Fruit fly (Drosophila melanogaster) whole organism, pupa: ENCODE measurements around the gene sti.

ENCODE experiments used
- CG10348 ChIP-seq: fragments of 200-800 bp; sonication (Bioruptor generic); IDR thresholded peaks from 2 replicates; pipeline ENCODE4 v1.3.6; 2022; ENCODE audit warnings: missing biosample characterization, missing genetic modification characterization
- CG12605 ChIP-seq: fragments of 200-800 bp; sonication (Bioruptor generic); IDR thresholded peaks from 2 replicates; pipeline ENCODE4 v1.3.6; 2022; ENCODE audit warnings: missing biosample characterization, missing genetic modification characterization
- CG13204 ChIP-seq: fragments of 200-800 bp; sonication (Bioruptor generic); optimal IDR thresholded peaks from 2 replicates; lab custom pipeline; 2018; ENCODE audit warnings: missing biosample characterization, mild to moderate bottlenecking, missing genetic modification characterization, moderate library complexity
- CG14655 ChIP-seq: fragments of 200-800 bp; sonication (Bioruptor generic); optimal IDR thresholded peaks from 3 replicates; lab custom pipeline; 2017; ENCODE audit warnings: mild to moderate bottlenecking, missing biosample characterization, missing genetic modification reagents, missing genetic modification characterization
- CG15710 ChIP-seq: fragments of 200-800 bp; sonication (Bioruptor generic); optimal IDR thresholded peaks from 2 replicates; lab custom pipeline; 2018; ENCODE audit warnings: missing biosample characterization, mild to moderate bottlenecking, missing genetic modification characterization, moderate library complexity
- CG17806 ChIP-seq: fragments of 200-800 bp; sonication (Bioruptor generic); optimal IDR thresholded peaks from 2 replicates; lab custom pipeline; 2018; ENCODE audit warnings: missing biosample characterization, mild to moderate bottlenecking, missing genetic modification characterization, moderate library complexity
- CG32121 ChIP-seq: fragments of 200-800 bp; sonication (Bioruptor generic); IDR thresholded peaks from 2 replicates; pipeline ENCODE4 v1.3.6; 2022; ENCODE audit warnings: missing biosample characterization, missing genetic modification characterization
- CG34367 ChIP-seq: fragments of 200-800 bp; sonication (Bioruptor generic); optimal IDR thresholded peaks from 2 replicates; lab custom pipeline; 2018; ENCODE audit warnings: missing biosample characterization, mild to moderate bottlenecking, missing genetic modification characterization
- CG4496 ChIP-seq: fragments of 200-800 bp; sonication (Bioruptor generic); IDR thresholded peaks from 3 replicates; pipeline ENCODE4 v1.3.6; 2022; ENCODE audit warnings: missing biosample characterization, missing genetic modification characterization
- CG8159 ChIP-seq: fragments of 200-800 bp; sonication (Bioruptor generic); optimal IDR thresholded peaks from 3 replicates; lab custom pipeline; 2018; ENCODE audit warnings: missing biosample characterization, mild to moderate bottlenecking, missing genetic modification characterization, moderate library complexity
- CG8301 ChIP-seq: fragments of 200-800 bp; sonication (Bioruptor generic); optimal IDR thresholded peaks from 2 replicates; lab custom pipeline; 2018; ENCODE audit warnings: missing biosample characterization, mild to moderate bottlenecking, missing genetic modification characterization
- CG9948 ChIP-seq: fragments of 200-800 bp; sonication (Bioruptor generic); optimal IDR thresholded peaks from 2 replicates; lab custom pipeline; 2018; ENCODE audit warnings: missing biosample characterization, mild to moderate bottlenecking, missing genetic modification characterization, moderate library complexity
- D1 ChIP-seq: fragments of 200-800 bp; sonication (Bioruptor generic); optimal IDR thresholded peaks from 2 replicates; lab custom pipeline; 2018; ENCODE audit warnings: missing biosample characterization, mild to moderate bottlenecking, missing genetic modification characterization, moderate library complexity
- EcR ChIP-seq: fragments of 200-800 bp; sonication (Bioruptor generic); optimal IDR thresholded peaks from 3 replicates; lab custom pipeline; 2019; ENCODE audit warnings: missing biosample characterization, missing genetic modification characterization, mild to moderate bottlenecking, moderate library complexity, missing genetic modification reagents
- Ets98B ChIP-seq: fragments of 200-800 bp; sonication (Bioruptor generic); IDR thresholded peaks from 2 replicates; pipeline ENCODE4 v1.3.6; 2022; ENCODE audit warnings: missing biosample characterization, missing genetic modification characterization
- Pif1A ChIP-seq: fragments of 200-800 bp; sonication (Bioruptor generic); optimal IDR thresholded peaks from 3 replicates; lab custom pipeline; 2016; ENCODE audit warnings: missing biosample characterization, missing genetic modification characterization
- Pif1B ChIP-seq: fragments of 200-800 bp; sonication (Bioruptor generic); optimal IDR thresholded peaks from 3 replicates; lab custom pipeline; 2016; ENCODE audit warnings: missing biosample characterization, missing genetic modification characterization
- Snoo ChIP-seq: fragments of 200-800 bp; sonication (Bioruptor generic); optimal IDR thresholded peaks from 3 replicates; lab custom pipeline; 2017; ENCODE audit warnings: missing biosample characterization, mild to moderate bottlenecking, missing genetic modification characterization, inconsistent platforms
- fd96Ca ChIP-seq: fragments of 200-800 bp; sonication (Bioruptor generic); IDR thresholded peaks from 3 replicates; pipeline ENCODE4 v1.3.6; 2022; ENCODE audit warnings: missing biosample characterization, missing genetic modification characterization
- gl ChIP-seq: fragments of 200-800 bp; sonication (Bioruptor generic); optimal IDR thresholded peaks from 2 replicates; lab custom pipeline; 2018; ENCODE audit warnings: missing biosample characterization, mild to moderate bottlenecking, missing genetic modification characterization
- rn ChIP-seq: fragments of 200-800 bp; sonication (Bioruptor generic); IDR thresholded peaks from 2 replicates; pipeline ENCODE4 v1.3.6; 2022; ENCODE audit warnings: missing biosample characterization, missing genetic modification characterization

The sti gene

dm6 chr3L:12529431-12530007, 14.9 kb upstream of the sti start:
- peak; percentile 47 for TF ChIP-seq CG15710 (tag; lab: Kevin White, UChicago)
- no peak for TF ChIP-seq CG13204 (GFP tag; lab: Kevin White, UChicago)
- TF ChIP-seq CG9948 (tag; lab: Kevin White, UChicago): peak; percentile 51
- peak; percentile 62 for TF ChIP-seq CG17806 (tag; lab: Kevin White, UChicago)
- no peak for TF ChIP-seq CG10348
- peak; percentile 68 for TF ChIP-seq Snoo (tag; lab: Kevin White, UChicago)
- TF ChIP-seq CG8159 (tag; lab: Kevin White, UChicago): peak; percentile 60
- no peak for TF ChIP-seq EcR (GFP tag; lab: Kevin White, UChicago)
- TF ChIP-seq rn: 0 out of 2 replicates have a peak, but pooled peaks have one; percentile 22
- TF ChIP-seq fd96Ca: peak; percentile 72; the same call in 2 of the 3 replicates
- peak; percentile 39 for TF ChIP-seq gl (tag; lab: Kevin White, UChicago)
- peak; percentile 85 for TF ChIP-seq CG4496
- TF ChIP-seq CG14655 (GFP tag; lab: Kevin White, UChicago): peak; percentile 71
- TF ChIP-seq CG32121 (GFP tag; lab: Robert Waterston, UW): peak; percentile 74
- TF ChIP-seq CG8301 (tag; lab: Kevin White, UChicago): peak; percentile 73
- TF ChIP-seq CG34367: peak; percentile 58
- TF ChIP-seq Pif1B (GFP tag; lab: Kevin White, UChicago): peak; percentile 51
- TF ChIP-seq Pif1A (GFP tag; lab: Kevin White, UChicago): peak; percentile 79
- peak; percentile 82 for TF ChIP-seq Ets98B (GFP tag; lab: Robert Waterston, UW)
- TF ChIP-seq CG12605 (GFP tag; lab: Robert Waterston, UW): peak; percentile 72
- TF ChIP-seq D1: no peak

DNA sequence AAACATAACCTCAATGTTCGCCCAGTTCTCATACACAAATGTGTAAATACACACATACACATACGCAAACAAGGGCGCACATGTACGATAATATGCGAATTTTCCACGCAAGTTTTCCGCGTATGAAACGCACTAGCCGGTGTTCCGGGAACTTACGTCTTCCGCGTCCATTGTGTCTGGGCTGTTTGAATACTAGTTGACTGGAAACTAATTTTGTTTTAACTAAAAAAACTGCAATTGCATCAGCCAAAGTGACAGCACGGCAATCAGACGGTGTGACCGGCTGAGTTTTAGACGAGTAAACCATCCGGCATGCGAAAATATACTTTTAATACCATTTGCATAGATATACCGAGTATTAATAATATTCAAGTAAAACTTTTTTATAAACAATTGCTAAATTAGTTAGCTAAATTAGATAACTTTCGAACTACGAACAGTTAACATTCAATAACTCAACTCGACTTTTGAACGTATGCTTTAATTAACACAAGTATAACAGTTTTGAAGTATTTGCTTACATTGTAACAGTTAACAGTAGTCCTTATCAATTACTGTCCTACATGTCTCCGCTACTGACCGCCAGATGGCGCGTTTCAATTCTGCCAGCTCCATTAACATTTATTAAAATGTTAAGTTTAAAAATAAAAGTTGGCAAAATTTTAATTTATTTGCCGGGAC, 12.0 kb upstream of the sti start, which contains the start of gene eIF2beta:
Gene eIF2beta, minus strand, starts transcription at position 299 of the 681 bp plus-strand sequence.
- no peak for TF ChIP-seq EcR (GFP tag; lab: Kevin White, UChicago)
- TF ChIP-seq Snoo (tag; lab: Kevin White, UChicago): peak; percentile 35
- no peak for TF ChIP-seq CG8301 (tag; lab: Kevin White, UChicago)
- TF ChIP-seq D1: no peak
- TF ChIP-seq CG13204 (GFP tag; lab: Kevin White, UChicago): no peak
- TF ChIP-seq CG10348: no peak
- TF ChIP-seq CG14655 (GFP tag; lab: Kevin White, UChicago): peak; percentile 42
- TF ChIP-seq CG15710 (tag; lab: Kevin White, UChicago): peak; percentile 12
- TF ChIP-seq gl (tag; lab: Kevin White, UChicago): peak; percentile 0
- peak; percentile 20 for TF ChIP-seq CG34367
- TF ChIP-seq CG9948 (tag; lab: Kevin White, UChicago): no peak
- no peak for TF ChIP-seq Ets98B (GFP tag; lab: Robert Waterston, UW)
- peak; percentile 0 for TF ChIP-seq Pif1B (GFP tag; lab: Kevin White, UChicago)
- no peak for TF ChIP-seq rn
- no peak for TF ChIP-seq CG17806 (tag; lab: Kevin White, UChicago)
- peak; percentile 15 for TF ChIP-seq CG8159 (tag; lab: Kevin White, UChicago)
- 0 out of 3 replicates have a peak, but pooled peaks have one; percentile 9 for TF ChIP-seq CG4496

dm6 chr3L:12523941-12524340, 9.3 kb upstream of the sti start, which contains the start of the genes ver and Gcn5:
TSS of gene ver (plus strand) at chr3L:12523987.
TSS of gene Gcn5 (minus strand) at chr3L:12524014.
- TF ChIP-seq CG13204 (GFP tag; lab: Kevin White, UChicago) (no peak), CG4496 (peak; percentile 99), D1 (no peak), CG32121 (GFP tag; lab: Robert Waterston, UW) (peak; percentile 98), Pif1A (GFP tag; lab: Kevin White, UChicago) (peak; percentile 96), rn (peak; percentile 95), CG8159 (tag; lab: Kevin White, UChicago) (peak; percentile 92), CG10348 (peak; percentile 90), Snoo (tag; lab: Kevin White, UChicago) (peak; percentile 93), gl (tag; lab: Kevin White, UChicago) (peak; percentile 83), CG15710 (tag; lab: Kevin White, UChicago) (peak; percentile 95), Pif1B (GFP tag; lab: Kevin White, UChicago) (peak; percentile 97), CG14655 (GFP tag; lab: Kevin White, UChicago) (peak; percentile 97), CG34367 (peak; percentile 91), CG8301 (tag; lab: Kevin White, UChicago) (peak; percentile 95), CG12605 (GFP tag; lab: Robert Waterston, UW) (peak; percentile 96), CG17806 (tag; lab: Kevin White, UChicago) (peak; percentile 94), Ets98B (GFP tag; lab: Robert Waterston, UW) (peak; percentile 98), CG9948 (tag; lab: Kevin White, UChicago) (peak; percentile 93), EcR (GFP tag; lab: Kevin White, UChicago) (peak; percentile 17), fd96Ca (peak; percentile 96)

dm6 chr3L:12519315-12519714, 4.7 kb upstream of the sti start:
- TF ChIP-seq Ets98B (GFP tag; lab: Robert Waterston, UW): no peak
- no peak for TF ChIP-seq D1
- TF ChIP-seq fd96Ca: no peak
- TF ChIP-seq CG9948 (tag; lab: Kevin White, UChicago): no peak
- no peak for TF ChIP-seq CG8159 (tag; lab: Kevin White, UChicago)
- no peak for TF ChIP-seq CG32121 (GFP tag; lab: Robert Waterston, UW)
- no peak for TF ChIP-seq CG17806 (tag; lab: Kevin White, UChicago)
- TF ChIP-seq CG10348: no peak
- TF ChIP-seq gl (tag; lab: Kevin White, UChicago): no peak
- no peak for TF ChIP-seq rn
- no peak for TF ChIP-seq CG13204 (GFP tag; lab: Kevin White, UChicago)
- TF ChIP-seq Snoo (tag; lab: Kevin White, UChicago): no peak
